Fruit fly (Drosophila melanogaster) whole organism, larva: ENCODE measurements around the gene TfIIA-S.

Experiments used
- noc ChIP-seq: fragments of 200-800 bp; sonication (Bioruptor generic); optimal IDR thresholded peaks from 3 replicates; lab custom pipeline; 2019; ENCODE audit warnings: missing biosample characterization, mild to moderate bottlenecking, missing genetic modification characterization, moderate library complexity

TfIIA-S gene

DNA sequence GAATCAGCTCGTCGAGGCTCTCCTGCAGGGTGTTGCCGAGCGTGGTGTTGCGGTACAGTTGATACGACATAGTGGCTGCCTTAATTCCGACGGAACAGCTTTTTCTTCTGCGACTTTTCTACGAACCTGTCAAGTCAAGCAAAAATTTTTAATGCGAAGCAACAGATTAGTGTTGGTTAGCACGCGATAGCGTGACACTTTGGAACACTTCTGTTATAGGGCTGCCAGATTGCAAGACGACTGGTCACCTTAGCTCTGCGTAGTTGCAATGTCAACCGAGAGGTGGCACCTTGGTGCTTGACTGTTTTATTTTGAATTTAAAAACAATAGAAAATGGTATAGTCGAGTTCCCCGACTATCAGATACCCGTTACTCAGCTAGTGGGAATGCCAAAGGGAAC lies at the start of gene TfIIA-S:
Gene TfIIA-S, minus strand, starts transcription at position 175 of the 400 bp plus-strand sequence.
- no peak for TF ChIP-seq noc (tag; lab: Kevin White, UChicago)

DNA sequence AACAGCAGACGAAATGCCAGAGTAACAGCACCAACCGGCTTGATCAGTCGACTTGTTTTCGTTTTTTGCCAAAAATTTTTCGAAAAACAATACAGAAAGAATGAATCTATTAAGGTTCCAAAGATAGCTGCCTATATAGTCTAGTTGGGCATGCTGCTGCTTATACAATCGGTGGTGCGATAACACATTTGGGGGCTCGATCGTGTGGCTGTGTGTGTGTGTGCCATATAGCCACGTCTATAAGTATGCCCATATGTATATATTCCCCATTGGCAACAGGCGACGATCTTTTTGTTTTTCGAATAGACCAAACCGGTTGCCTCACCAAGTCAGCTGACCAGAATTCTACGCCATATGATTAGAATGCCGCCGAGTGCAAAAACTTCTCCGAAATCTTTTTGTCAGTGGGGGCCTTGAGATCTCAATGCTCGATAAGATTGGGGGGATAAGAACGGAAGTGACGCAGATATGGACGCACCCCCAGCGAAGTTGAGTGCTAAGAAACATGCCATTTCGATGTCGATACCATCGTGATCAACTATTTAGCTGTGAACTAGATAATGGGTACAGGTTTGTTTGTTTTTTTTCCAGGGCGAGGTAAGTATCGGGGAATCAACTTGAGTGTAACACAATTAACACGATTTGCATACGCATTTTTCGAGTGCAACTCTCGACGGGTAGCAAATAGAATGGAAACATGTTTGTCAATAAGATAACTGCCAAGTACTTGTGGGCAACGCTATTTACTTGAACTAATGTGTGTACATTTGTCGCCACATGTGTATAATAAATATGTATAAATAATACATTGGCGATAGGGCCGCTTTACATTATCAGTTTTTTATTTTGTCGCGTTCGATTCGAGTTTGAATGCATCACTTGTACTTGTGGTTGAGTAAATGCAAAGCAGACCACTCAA lies 49.3 kb upstream of the TfIIA-S start:
- TF ChIP-seq noc (tag; lab: Kevin White, UChicago) = no peak

DNA sequence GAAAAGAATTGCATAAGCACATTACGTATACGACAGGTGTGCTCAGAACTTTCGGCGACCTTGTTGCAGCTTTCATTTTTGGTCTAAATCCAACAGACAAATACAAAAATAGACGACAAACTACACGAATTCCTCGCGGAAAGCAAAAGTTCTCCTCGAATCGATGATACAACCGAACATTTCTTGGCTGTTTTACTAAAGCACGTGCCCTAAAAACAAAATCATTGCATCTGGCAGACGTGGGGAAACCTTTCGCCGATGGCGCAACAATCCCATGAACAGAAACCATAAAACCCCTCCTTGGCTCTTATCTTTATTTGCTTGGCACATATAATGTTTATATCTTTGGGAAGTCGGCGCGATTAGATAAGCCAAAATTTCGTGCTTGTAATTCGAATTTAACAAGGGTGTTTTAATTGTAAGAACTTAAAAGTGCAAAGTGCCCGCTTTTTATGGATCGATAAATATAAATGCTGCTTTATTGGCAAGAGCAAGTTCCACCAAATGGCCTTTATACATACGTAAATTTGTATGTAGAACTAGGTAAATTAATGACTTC lies 47.8 kb upstream of the TfIIA-S start:
- TF ChIP-seq noc (tag; lab: Kevin White, UChicago) = no peak

DNA sequence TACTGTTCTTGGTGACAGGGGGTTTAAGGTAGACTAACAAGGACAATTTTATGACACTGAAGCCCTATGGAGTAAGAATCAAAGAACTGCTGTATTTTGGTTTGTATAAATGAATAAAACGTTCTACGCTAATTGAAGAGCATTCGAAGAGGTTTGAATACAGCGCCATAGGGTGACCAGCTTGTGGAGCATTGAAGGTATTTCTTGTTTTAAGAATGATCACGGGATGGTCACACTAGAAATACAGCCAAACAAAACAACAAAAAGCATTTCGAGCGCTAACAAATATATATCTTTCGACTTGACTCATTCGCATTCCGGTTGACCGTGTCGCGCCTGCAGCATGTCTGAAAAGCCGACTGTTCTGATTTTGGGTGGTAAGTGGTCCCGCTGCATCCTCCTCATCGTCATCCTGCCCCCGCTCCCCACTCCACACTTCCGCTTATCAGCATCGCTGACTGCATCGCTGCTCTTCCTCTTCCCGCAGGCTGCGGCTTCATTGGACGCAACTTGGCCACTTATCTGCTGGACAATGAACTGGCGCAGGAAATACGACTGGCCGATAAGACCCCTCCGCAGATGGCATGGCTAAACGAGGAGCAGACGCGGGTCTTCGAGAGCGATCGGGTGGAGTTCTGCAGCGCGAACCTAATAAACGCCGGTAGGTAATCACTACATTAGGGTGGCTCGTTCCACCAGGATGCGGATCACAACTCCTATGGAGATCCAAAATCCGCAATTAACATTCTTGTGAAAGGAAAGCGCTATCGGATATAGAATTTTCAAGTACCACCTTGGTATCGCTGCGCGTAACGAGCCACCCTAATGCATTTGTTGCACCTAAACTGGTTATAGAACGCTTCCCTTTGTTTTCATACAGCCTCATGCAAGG lies 43.1 kb upstream of the TfIIA-S start, which contains the start of gene CG5854:
Gene CG5854, plus strand, starts transcription at position 229 of the 892 bp plus-strand sequence.
- peak; percentile 47 for TF ChIP-seq noc (tag; lab: Kevin White, UChicago)

- no peak for TF ChIP-seq noc (tag; lab: Kevin White, UChicago)
Observed at dm6 chr3R:23933430-23933683, 42.5 kb upstream of the TfIIA-S start, which contains the start of gene RpS19b. TSS of gene RpS19b (minus strand) at chr3R:23933530.

- no peak for TF ChIP-seq noc (tag; lab: Kevin White, UChicago)
Observed at dm6 chr3R:23931095-23931728, 40.4 kb upstream of the TfIIA-S start, which contains the start of the genes Rpt2 and CG13599. TSS of gene Rpt2 (minus strand) at chr3R:23931558. TSS of gene CG13599 (plus strand) at chr3R:23931639.

DNA sequence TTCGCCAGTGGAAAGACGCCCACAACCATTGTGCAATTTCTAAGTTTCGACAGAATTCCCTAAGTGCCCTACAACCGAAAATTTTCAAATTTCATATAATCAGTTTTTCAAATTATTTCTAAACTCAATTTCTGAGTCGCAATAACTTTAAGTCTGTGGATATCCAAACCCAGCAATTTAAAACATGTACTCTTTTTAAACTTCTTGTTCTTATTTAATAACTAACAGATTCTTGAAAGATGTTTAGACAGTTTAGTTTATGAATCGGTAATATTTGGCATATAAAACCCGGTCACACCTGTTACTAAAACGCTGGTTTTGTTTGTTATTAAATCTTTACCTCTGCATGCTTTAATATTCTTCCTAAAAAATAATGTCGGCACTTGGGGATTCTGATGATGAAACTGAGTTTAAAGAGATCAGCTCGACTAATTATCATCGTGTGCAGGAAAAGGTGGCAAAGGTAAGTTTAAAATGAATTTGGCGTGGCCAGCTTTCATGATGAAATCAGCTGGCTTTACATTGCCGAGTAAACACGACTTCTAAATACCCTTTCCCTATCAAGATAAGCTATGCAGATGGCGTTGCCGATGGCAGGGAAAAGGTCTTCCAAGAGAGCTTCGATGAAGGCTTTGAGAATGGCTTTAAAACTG lies 38.2 kb upstream of the TfIIA-S start, which contains the start of the genes CG43998, CG43999 and CG31142:
Gene CG43998, minus strand, starts transcription at position 51 of the 653 bp plus-strand sequence.
Gene CG43999, minus strand, starts transcription at position 51 of the 653 bp plus-strand sequence.
Gene CG31142, plus strand, starts transcription at position 294 of the 653 bp plus-strand sequence.
- TF ChIP-seq noc (tag; lab: Kevin White, UChicago) = no peak

- TF ChIP-seq noc (tag; lab: Kevin White, UChicago) = no peak
Observed at dm6 chr3R:23927429-23927828, 36.6 kb upstream of the TfIIA-S start, which contains the start of gene CG13601. TSS of gene CG13601 (minus strand) at chr3R:23927634.

DNA sequence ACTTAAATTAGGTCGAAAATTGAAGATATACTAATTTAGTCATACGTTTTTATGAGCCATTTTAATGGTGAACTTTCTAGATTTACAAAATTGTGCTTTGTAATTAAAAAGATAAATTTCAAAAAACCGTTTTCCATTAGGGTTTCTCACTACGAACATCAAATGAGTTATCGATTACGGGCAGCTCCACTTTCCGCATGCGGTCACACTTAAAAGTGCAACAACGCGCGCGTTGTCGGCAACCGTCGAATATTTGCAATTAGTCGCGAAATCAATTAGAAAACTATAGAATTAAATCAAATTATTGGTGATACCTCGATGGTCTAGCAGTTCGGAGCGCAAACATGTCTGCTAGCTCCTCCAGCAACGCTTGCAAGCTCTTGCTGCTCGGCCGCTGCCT lies 33.3 kb upstream of the TfIIA-S start, which contains the start of gene Ndc1:
Gene Ndc1, plus strand, starts transcription at position 200 of the 400 bp plus-strand sequence.
- TF ChIP-seq noc (tag; lab: Kevin White, UChicago) = no peak

DNA sequence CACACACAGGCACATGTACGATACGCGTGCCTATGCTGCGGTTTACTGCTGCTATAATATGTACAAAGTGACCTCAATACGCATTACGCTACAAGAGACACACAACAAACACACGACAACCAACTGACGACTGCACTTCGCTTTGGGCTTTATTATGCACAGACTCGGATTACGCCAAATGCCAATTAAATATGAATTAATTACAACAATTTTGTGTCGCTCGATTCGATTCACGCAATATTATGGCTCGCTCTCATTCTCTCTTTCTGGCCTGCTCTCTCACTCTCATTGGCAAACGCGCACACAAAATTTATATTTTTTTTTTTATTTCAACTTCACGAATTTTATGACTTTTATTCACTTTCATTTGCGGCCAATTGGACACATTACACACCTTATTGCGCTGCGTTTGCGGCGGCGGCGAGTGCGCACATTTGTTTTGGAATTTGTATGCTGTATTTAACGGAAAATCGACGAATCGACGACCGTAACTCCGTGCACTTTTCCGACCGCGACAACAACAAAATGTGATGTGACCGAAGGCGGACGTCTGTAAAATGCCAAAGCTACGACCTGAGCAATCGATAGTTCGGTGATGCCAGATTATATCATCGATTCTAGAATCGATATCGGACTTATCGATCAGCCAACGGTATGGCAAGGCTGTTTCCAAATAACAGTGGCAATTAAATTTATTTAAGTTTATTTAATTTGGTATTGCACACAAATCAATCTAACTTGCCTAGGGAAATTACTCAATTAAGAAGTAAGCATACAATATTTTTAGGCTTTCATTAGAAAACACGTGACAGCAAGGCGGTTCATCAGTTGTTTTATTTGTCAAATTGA lies 31.9 kb upstream of the TfIIA-S start, which contains the start of the genes sba and CG31141:
Gene sba, minus strand, starts transcription at position 472 of the 849 bp plus-strand sequence.
Gene CG31141, plus strand, starts transcription at position 799 of the 849 bp plus-strand sequence.
- no peak for TF ChIP-seq noc (tag; lab: Kevin White, UChicago)

DNA sequence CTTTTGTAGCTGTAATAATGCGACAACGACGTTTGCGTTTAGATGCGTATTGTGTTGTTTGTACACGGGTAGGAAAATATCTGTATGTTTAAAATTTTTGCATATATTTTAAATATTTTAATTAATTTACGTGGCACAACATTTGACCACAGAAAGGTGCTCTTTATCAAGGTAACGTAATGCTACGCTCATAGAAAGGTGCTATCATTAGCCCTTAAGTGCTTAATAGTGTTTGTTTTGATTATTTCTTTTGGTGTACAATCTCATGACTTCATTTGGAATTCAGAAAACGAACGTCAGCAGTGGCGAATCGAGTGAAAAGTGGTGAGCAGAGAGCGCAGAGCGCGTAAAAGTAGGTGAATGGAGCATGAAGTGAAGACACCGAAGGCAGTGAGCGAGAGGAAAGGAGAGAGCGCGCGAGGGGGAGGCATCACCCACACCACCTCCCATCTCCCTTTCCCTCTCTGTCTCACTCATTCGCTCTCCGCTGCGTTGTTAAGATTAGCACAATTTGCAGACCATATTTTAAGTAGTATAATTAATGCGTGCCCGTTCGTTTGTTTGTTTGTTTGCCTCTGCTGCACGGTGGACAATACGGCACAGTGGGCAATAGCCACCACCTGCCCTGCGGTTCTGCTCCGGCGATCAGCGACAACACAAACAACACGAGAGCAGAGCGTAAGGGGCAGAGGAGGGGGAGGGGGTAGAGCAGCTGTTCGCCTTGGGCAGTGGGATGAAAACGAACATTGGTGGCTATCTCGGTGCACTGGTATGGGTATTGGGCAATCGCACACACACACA lies 31.0 kb upstream of the TfIIA-S start:
- TF ChIP-seq noc (tag; lab: Kevin White, UChicago) = peak; percentile 81

- no peak for TF ChIP-seq noc (tag; lab: Kevin White, UChicago)
Observed at dm6 chr3R:23920874-23921539, 30.1 kb upstream of the TfIIA-S start.
